Fruit fly (Drosophila melanogaster): ENCODE results near the gene Sfp24Ba.
A peak's percentile ranks its signal among the peaks of the same experiment; 100 is the strongest.

Gene Sfp24Ba

dm6 chr2L:3711665-3712064, 43.3 kb upstream of the Sfp24Ba start, which contains the start of gene cutlet (continued):
- TF ChIP-seq CG6813 (GFP tag; optimal IDR thresholded peaks at IDR 0.05): no peak
- TF ChIP-seq Sin3A (optimal IDR thresholded peaks at IDR 0.05): no peak
- no peak for TF ChIP-seq CG12071 (GFP tag; optimal IDR thresholded peaks at IDR 0.05)
- no peak for TF ChIP-seq Hr39 (optimal IDR thresholded peaks at IDR 0.05)
- no peak for TF ChIP-seq bsh (GFP tag; optimal IDR thresholded peaks at IDR 0.05)
- no peak for TF ChIP-seq CG12219 (GFP tag; optimal IDR thresholded peaks at IDR 0.05)
- no peak for TF ChIP-seq CG18619 (GFP tag; optimal IDR thresholded peaks at IDR 0.05)
- TF ChIP-seq cas (GFP tag; IDR thresholded peaks at IDR 0.05): no peak
- no peak for TF ChIP-seq CG14667 (GFP tag; IDR thresholded peaks at IDR 0.05)
- TF ChIP-seq CG3065 (GFP tag; optimal IDR thresholded peaks at IDR 0.05): no peak
- no peak for TF ChIP-seq Dip3 (GFP tag; optimal IDR thresholded peaks at IDR 0.05)
- peak; percentile 28 for TF ChIP-seq CG1603 (tag; optimal IDR thresholded peaks at IDR 0.05)
- TF ChIP-seq gce (GFP tag; IDR thresholded peaks at IDR 0.05): no peak
- TF ChIP-seq Deaf1 (tag; optimal IDR thresholded peaks at IDR 0.05): no peak
- no peak for TF ChIP-seq bcd (GFP tag; optimal IDR thresholded peaks at IDR 0.05)
- TF ChIP-seq Antp (GFP tag; optimal IDR thresholded peaks at IDR 0.05): no peak
- no peak for TF ChIP-seq CG3838 (GFP tag; optimal IDR thresholded peaks at IDR 0.05)
- TF ChIP-seq az2 (GFP tag; optimal IDR thresholded peaks at IDR 0.05): no peak
- TF ChIP-seq sens-2 (GFP tag; IDR thresholded peaks at IDR 0.05): no peak
- no peak for TF ChIP-seq inv (GFP tag; IDR thresholded peaks at IDR 0.05; ENCODE audit: partially characterized antibody)
- no peak for TF ChIP-seq ssp (GFP tag; IDR thresholded peaks at IDR 0.05)
- TF ChIP-seq lola (GFP tag; optimal IDR thresholded peaks at IDR 0.05): no peak
- TF ChIP-seq CG8388 (GFP tag; optimal IDR thresholded peaks at IDR 0.05): no peak
- TF ChIP-seq CG7786 (GFP tag; optimal IDR thresholded peaks at IDR 0.05): no peak
- TF ChIP-seq Elba2 (GFP tag; optimal IDR thresholded peaks at IDR 0.05): no peak
- no peak for TF ChIP-seq zfh2 (GFP tag; optimal IDR thresholded peaks at IDR 0.05)
- TF ChIP-seq NfI (GFP tag; optimal IDR thresholded peaks at IDR 0.05): no peak
- no peak for TF ChIP-seq CG13775 (GFP tag; optimal IDR thresholded peaks at IDR 0.05)
- TF ChIP-seq CG14014 (GFP tag; IDR thresholded peaks at IDR 0.05): no peak
- TF ChIP-seq CG10209 (GFP tag; optimal IDR thresholded peaks at IDR 0.05): no peak
- no peak for TF ChIP-seq Atf3 (GFP tag; optimal IDR thresholded peaks at IDR 0.05)
- TF ChIP-seq CG4328 (GFP tag; optimal IDR thresholded peaks at IDR 0.05): no peak
- no peak for TF ChIP-seq chn (GFP tag; optimal IDR thresholded peaks at IDR 0.05)
- TF ChIP-seq lbe (GFP tag; optimal IDR thresholded peaks at IDR 0.05): no peak
- TF ChIP-seq Nf-YC (tag; optimal IDR thresholded peaks at IDR 0.05): peak; percentile 16
- TF ChIP-seq stwl (tag; optimal IDR thresholded peaks at IDR 0.05): peak; percentile 59
- no peak for TF ChIP-seq CG4820 (GFP tag; optimal IDR thresholded peaks at IDR 0.05)
- TF ChIP-seq CG4617 (GFP tag; optimal IDR thresholded peaks at IDR 0.05; ENCODE audit: borderline replicate concordance): peak; percentile 6
- TF ChIP-seq rib (GFP tag; IDR thresholded peaks at IDR 0.05): no peak
- TF ChIP-seq Optix (GFP tag; IDR thresholded peaks at IDR 0.05): no peak
- TF ChIP-seq CG4854 (GFP tag; optimal IDR thresholded peaks at IDR 0.05): peak; percentile 85
- TF ChIP-seq CG12104 (GFP tag; optimal IDR thresholded peaks at IDR 0.05): no peak
- TF ChIP-seq CG16779 (GFP tag; IDR thresholded peaks at IDR 0.05): no peak
- TF ChIP-seq ato (GFP tag; IDR thresholded peaks at IDR 0.05; ENCODE audit: partially characterized antibody): no peak
- TF ChIP-seq Dref (GFP tag; IDR thresholded peaks at IDR 0.05): peak; percentile 37
- no peak for TF ChIP-seq CG17829 (tag; optimal IDR thresholded peaks at IDR 0.05)
- TF ChIP-seq CG9817 (tag; optimal IDR thresholded peaks at IDR 0.05): no peak
- TF ChIP-seq CG18476 (GFP tag; optimal IDR thresholded peaks at IDR 0.05): no peak
- TF ChIP-seq Ssrp (tag; optimal IDR thresholded peaks at IDR 0.05): no peak
- no peak for TF ChIP-seq CG15696 (tag; optimal IDR thresholded peaks at IDR 0.05)
- TF ChIP-seq Sry-β (GFP tag; optimal IDR thresholded peaks at IDR 0.05): no peak
- TF ChIP-seq CG17385 (GFP tag; optimal IDR thresholded peaks at IDR 0.05): peak; percentile 75
